Worm (Caenorhabditis elegans) whole organism, L3 larva: ENCODE results near the gene srlf-37.

Experiments used
- R02D3.7 ChIP-seq: fragments of 150-350 bp; optimal IDR thresholded peaks from 2 replicates; lab custom pipeline; 2014; ENCODE audit warnings: missing biosample characterization, missing genetic modification characterization
- ama-1 ChIP-seq: fragments of 150-350 bp; optimal IDR thresholded peaks from 2 replicates; lab custom pipeline; 2018
- ceh-16 ChIP-seq: sonication (generic microtip); optimal IDR thresholded peaks from 2 replicates; lab custom pipeline; 2017; ENCODE audit warnings: missing biosample characterization, missing genetic modification characterization
- ceh-82 ChIP-seq: fragments of 150-350 bp; optimal IDR thresholded peaks from 2 replicates; lab custom pipeline; 2014; ENCODE audit warnings: missing biosample characterization, missing genetic modification characterization
- ceh-9 ChIP-seq: sonication (generic microtip); optimal IDR thresholded peaks from 2 replicates; lab custom pipeline; 2018; ENCODE audit warnings: missing biosample characterization, missing genetic modification characterization
- daf-12 ChIP-seq: fragments of 150-350 bp; optimal IDR thresholded peaks from 2 replicates; lab custom pipeline; 2014; ENCODE audit warnings: missing biosample characterization, missing genetic modification reagents, missing genetic modification characterization
- egl-27 ChIP-seq: sonication (generic microtip); optimal IDR thresholded peaks from 4 replicates; lab custom pipeline; 2017; ENCODE audit warnings: missing biosample characterization, missing genetic modification reagents, missing genetic modification characterization
- egl-5 ChIP-seq: fragments of 150-350 bp; optimal IDR thresholded peaks from 2 replicates; lab custom pipeline; 2017; ENCODE audit warnings: missing biosample characterization, missing genetic modification reagents, missing genetic modification characterization, inconsistent platforms
- elt-2 ChIP-seq: sonication (generic microtip); optimal IDR thresholded peaks from 2 replicates; lab custom pipeline; 2016; ENCODE audit warnings: missing genetic modification reagents, mild to moderate bottlenecking, missing genetic modification characterization, missing compliant biosample characterization
- eor-1 ChIP-seq, 2 experiments: fragments of 150-350 bp; optimal IDR thresholded peaks; 2 replicates each; lab custom pipeline; 2014 to 2018; ENCODE audit warnings: missing biosample characterization in 2 of 2, missing genetic modification characterization in 2 of 2
- fkh-10 ChIP-seq: sonication (generic microtip); optimal IDR thresholded peaks from 2 replicates; lab custom pipeline; 2017; ENCODE audit warnings: missing biosample characterization, missing genetic modification reagents, missing genetic modification characterization
- fkh-2 ChIP-seq: fragments of 150-350 bp; optimal IDR thresholded peaks from 2 replicates; lab custom pipeline; 2014; ENCODE audit warnings: missing biosample characterization, missing genetic modification reagents, missing genetic modification characterization
- hmg-11 ChIP-seq: sonication (generic microtip); optimal IDR thresholded peaks from 2 replicates; lab custom pipeline; 2016; ENCODE audit warnings: missing genetic modification characterization, missing compliant biosample characterization
- jun-1 ChIP-seq: fragments of 150-350 bp; optimal IDR thresholded peaks from 2 replicates; lab custom pipeline; 2014; ENCODE audit warnings: missing biosample characterization, missing genetic modification reagents, missing genetic modification characterization
- lin-39 ChIP-seq: fragments of 150-350 bp; optimal IDR thresholded peaks from 2 replicates; lab custom pipeline; 2018; ENCODE audit warnings: missing biosample characterization, missing genetic modification reagents, missing genetic modification characterization
- mdl-1 ChIP-seq: fragments of 150-350 bp; optimal IDR thresholded peaks from 2 replicates; lab custom pipeline; 2014; ENCODE audit warnings: missing biosample characterization, missing genetic modification characterization
- mml-1 ChIP-seq: fragments of 150-350 bp; sonication (generic microtip); optimal IDR thresholded peaks from 3 replicates; lab custom pipeline; 2014; ENCODE audit warnings: missing biosample characterization, missing genetic modification characterization
- nhr-11 ChIP-seq: fragments of 150-350 bp; optimal IDR thresholded peaks from 2 replicates; lab custom pipeline; 2014; ENCODE audit warnings: missing biosample characterization, missing genetic modification characterization
- nhr-23 ChIP-seq: fragments of 150-350 bp; optimal IDR thresholded peaks from 2 replicates; lab custom pipeline; 2014; ENCODE audit warnings: missing biosample characterization, missing genetic modification reagents, missing genetic modification characterization
- nhr-237 ChIP-seq: fragments of 150-350 bp; optimal IDR thresholded peaks from 2 replicates; lab custom pipeline; 2014; ENCODE audit warnings: missing biosample characterization, missing genetic modification characterization
- nhr-25 ChIP-seq: sonication (generic microtip); optimal IDR thresholded peaks from 2 replicates; lab custom pipeline; 2017; ENCODE audit warnings: missing biosample characterization, missing genetic modification characterization
- nhr-28 ChIP-seq: fragments of 150-350 bp; optimal IDR thresholded peaks from 2 replicates; lab custom pipeline; 2014; ENCODE audit warnings: missing biosample characterization, missing genetic modification characterization
- nhr-43 ChIP-seq: sonication (generic microtip); optimal IDR thresholded peaks from 2 replicates; lab custom pipeline; 2016; ENCODE audit warnings: mild to moderate bottlenecking, missing genetic modification characterization, missing compliant biosample characterization; ENCODE audit not compliant: poor library complexity, severe bottlenecking
- nhr-76 ChIP-seq: fragments of 150-350 bp; sonication (generic microtip); optimal IDR thresholded peaks from 5 replicates; lab custom pipeline; 2014; ENCODE audit warnings: missing biosample characterization, missing genetic modification characterization
- nhr-77 ChIP-seq: fragments of 150-350 bp; optimal IDR thresholded peaks from 2 replicates; lab custom pipeline; 2014; ENCODE audit warnings: missing biosample characterization, missing genetic modification characterization
- pha-4 ChIP-seq: fragments of 150-350 bp; optimal IDR thresholded peaks from 2 replicates; lab custom pipeline; 2014; ENCODE audit warnings: missing biosample characterization, missing genetic modification reagents, missing genetic modification characterization
- pqm-1 ChIP-seq: fragments of 150-350 bp; optimal IDR thresholded peaks from 2 replicates; lab custom pipeline; 2017; ENCODE audit warnings: missing biosample characterization, missing genetic modification characterization, inconsistent platforms
- snpc-4 ChIP-seq: fragments of 150-350 bp; optimal IDR thresholded peaks from 2 replicates; lab custom pipeline; 2014; ENCODE audit warnings: missing biosample characterization, missing genetic modification characterization
- unc-39 ChIP-seq: sonication (generic microtip); optimal IDR thresholded peaks from 4 replicates; lab custom pipeline; 2017; ENCODE audit warnings: missing biosample characterization, missing genetic modification characterization
- unc-62 ChIP-seq: fragments of 150-350 bp; sonication (generic microtip); optimal IDR thresholded peaks from 4 replicates; lab custom pipeline; 2014; ENCODE audit warnings: missing biosample characterization, missing genetic modification reagents, missing genetic modification characterization
- ztf-4 ChIP-seq: fragments of 150-350 bp; optimal IDR thresholded peaks from 2 replicates; lab custom pipeline; 2014; ENCODE audit warnings: missing biosample characterization, missing genetic modification characterization

srlf-37 gene

ce11 chrV:642750-643149 is 38.7 kb upstream of the srlf-37 start, which contains the start of gene nhr-190:
TSS of gene nhr-190 (minus strand) at chrV:642924.
- TF ChIP-seq nhr-77 (no peak), nhr-76 (tag; lab: Kevin White, UChicago) (no peak), pqm-1 (tag; lab: Kevin White, UChicago) (no peak), nhr-28 (tag; lab: Kevin White, UChicago) (no peak), hmg-11 (tag; lab: Kevin White, UChicago) (peak; percentile 41), egl-27 (tag; lab: Kevin White, UChicago) (no peak), nhr-43 (tag; lab: Kevin White, UChicago) (no peak), eor-1 (tag; optimal IDR thresholded peaks at IDR 0.05; lab: Kevin White, UChicago) (no peak), R02D3.7 (tag; lab: Kevin White, UChicago) (no peak), lin-39 (tag; lab: Kevin White, UChicago) (peak; percentile 17), ceh-82 (no peak), unc-39 (tag; lab: Kevin White, UChicago) (no peak), ceh-9 (no peak), egl-5 (peak; percentile 29), ama-1 (lab: Kevin White, UChicago) (no peak), unc-62 (no peak), snpc-4 (tag; lab: Kevin White, UChicago) (no peak), nhr-25 (no peak), daf-12 (tag; lab: Kevin White, UChicago) (no peak)

DNA sequence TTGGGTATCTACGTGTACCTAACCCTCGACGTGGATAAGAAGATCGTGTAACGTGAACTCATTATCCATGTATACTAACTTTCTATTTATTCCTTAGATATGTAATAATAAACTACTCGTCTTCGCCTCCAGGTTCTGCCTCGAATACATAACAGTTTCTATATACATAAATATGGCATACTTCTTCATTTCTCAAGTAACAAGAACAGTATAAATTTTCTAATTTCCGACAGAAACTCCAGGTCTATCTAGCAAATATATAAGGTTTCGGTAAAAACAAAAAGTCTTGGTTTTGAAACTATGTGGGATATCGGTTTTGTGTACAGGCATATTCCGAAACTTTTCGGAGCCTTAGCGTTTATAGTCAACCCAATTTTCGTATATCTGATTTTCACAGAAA is 34.3 kb upstream of the srlf-37 start, which contains the start of gene srj-37:
srj-37 (plus strand) TSS at position 301 of the 400 bp plus-strand sequence.
- TF ChIP-seq nhr-11 (tag; lab: Kevin White, UChicago), result no peak

DNA sequence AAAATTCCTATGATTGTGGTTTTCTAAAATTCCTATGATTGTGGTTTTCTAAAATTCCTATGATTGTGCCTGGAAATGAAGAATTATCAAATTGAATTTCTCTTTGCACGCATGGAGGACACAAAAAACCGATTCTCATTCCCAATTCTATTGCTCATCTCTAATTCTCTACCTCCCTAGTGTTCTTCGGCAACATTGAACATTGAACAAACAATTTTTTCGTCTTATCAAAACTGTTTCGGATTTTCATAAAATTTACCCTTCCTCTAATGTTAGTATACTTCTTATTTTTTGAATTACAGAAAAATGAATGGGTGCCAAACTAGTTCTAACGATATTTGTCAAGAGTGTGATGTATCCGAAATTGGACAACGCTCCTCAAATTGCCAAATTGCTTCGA is 32.3 kb upstream of the srlf-37 start, which contains the start of gene pals-31:
pals-31 (plus strand) TSS at position 301 of the 400 bp plus-strand sequence.
- no peak for TF ChIP-seq fkh-2 (tag; lab: Kevin White, UChicago)
- no peak for TF ChIP-seq fkh-10 (GFP tag; lab: Kevin White, UChicago)
- TF ChIP-seq egl-27 (tag; lab: Kevin White, UChicago), result no peak

DNA sequence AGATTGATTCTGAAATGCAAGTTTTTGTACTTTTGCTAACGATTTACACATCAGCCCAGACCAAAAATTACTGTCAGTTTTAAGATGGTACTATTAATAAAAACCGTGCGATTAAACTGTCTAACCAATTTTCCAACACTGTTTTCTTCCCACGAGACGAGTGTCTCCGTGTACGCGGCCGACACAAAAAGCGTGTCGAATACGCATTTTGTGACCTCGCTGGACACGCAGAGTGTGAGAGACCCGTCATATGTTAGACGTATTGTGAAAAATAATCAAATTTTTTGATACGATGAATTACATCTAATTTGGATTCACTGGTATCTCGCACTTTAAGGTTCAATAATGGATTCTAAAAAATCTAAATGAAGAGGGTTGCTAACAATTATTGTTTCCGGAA is 31.6 kb upstream of the srlf-37 start:
- TF ChIP-seq mml-1 (no peak), nhr-23 (tag; lab: Kevin White, UChicago) (peak; percentile 40), pha-4 (tag; lab: Kevin White, UChicago) (peak; percentile 52), pqm-1 (tag; lab: Kevin White, UChicago) (peak; percentile 51), snpc-4 (tag; lab: Kevin White, UChicago) (peak; percentile 89), elt-2 (tag; lab: Kevin White, UChicago) (peak; percentile 51), nhr-11 (tag; lab: Kevin White, UChicago) (no peak), lin-39 (tag; lab: Kevin White, UChicago) (no peak), nhr-25 (peak; percentile 35), ztf-4 (no peak), jun-1 (tag; lab: Kevin White, UChicago) (no peak), unc-62 (no peak)

- TF ChIP-seq lin-39 (tag; lab: Kevin White, UChicago) (no peak), snpc-4 (tag; lab: Kevin White, UChicago) (no peak), jun-1 (tag; lab: Kevin White, UChicago) (no peak), nhr-23 (tag; lab: Kevin White, UChicago) (no peak)
- TF ChIP-seq, all 47 proteins: peak for 0
Observed at ce11 chrV:634855-635254, 30.9 kb upstream of the srlf-37 start, which contains the start of gene F48G7.10. TSS of gene F48G7.10 (minus strand) at chrV:634955.

- TF ChIP-seq elt-2 (tag; lab: Kevin White, UChicago), result peak; percentile 25
- TF ChIP-seq ceh-16 (tag; lab: Kevin White, UChicago), result no peak
- TF ChIP-seq nhr-237 (tag; lab: Kevin White, UChicago), result no peak
- no peak for TF ChIP-seq mdl-1 (tag; lab: Kevin White, UChicago)
- TF ChIP-seq pha-4 (tag; lab: Kevin White, UChicago), result peak; percentile 59
- peak; percentile 10 for TF ChIP-seq pqm-1 (tag; lab: Kevin White, UChicago)
- TF ChIP-seq snpc-4 (tag; lab: Kevin White, UChicago), result peak; percentile 8
- no peak for TF ChIP-seq eor-1 (tag; optimal IDR thresholded peaks at IDR 0.05; lab: Kevin White, UChicago)
Observed at ce11 chrV:631832-632231, 27.8 kb upstream of the srlf-37 start.
